Worm (Caenorhabditis elegans): ENCODE results near the gene F37A8.2.

F37A8.2 gene

ce11 chrIII:3979980-3980631 lies 48.8 kb upstream of the F37A8.2 start (continued):
- TF ChIP-seq attf-3 (GFP tag; conservative IDR thresholded peaks at IDR 0.05) (no peak), F22D6.2 (tag; optimal IDR thresholded peaks at IDR 0.05) (no peak), tbp1 (GFP tag; optimal IDR thresholded peaks at IDR 0.05) (peak; percentile 27), efl-1 (GFP tag; optimal IDR thresholded peaks at IDR 0.05) (peak; percentile 5), F10E7.11 (tag; optimal IDR thresholded peaks at IDR 0.05) (no peak), unc-130 (GFP tag; optimal IDR thresholded peaks at IDR 0.05) (no peak), madf-3 (GFP tag; IDR thresholded peaks at IDR 0.05) (no peak), let-526 (GFP tag; IDR thresholded peaks at IDR 0.05) (no peak), lin-54 (GFP tag; optimal IDR thresholded peaks at IDR 0.05) (peak; percentile 37), lsl-1 (GFP tag; optimal IDR thresholded peaks at IDR 0.05) (no peak), mes-4 (tag; optimal IDR thresholded peaks at IDR 0.05) (no peak), aptf-3 (GFP tag; IDR thresholded peaks at IDR 0.05) (no peak), egl-44 (GFP tag; IDR thresholded peaks at IDR 0.05) (no peak), F57C9.4 (tag; optimal IDR thresholded peaks at IDR 0.05) (no peak), rec-8 (tag; optimal IDR thresholded peaks at IDR 0.05) (no peak), hmg-20 (GFP tag; IDR thresholded peaks at IDR 0.05) (no peak), cebp-2 (GFP tag; IDR thresholded peaks at IDR 0.05) (no peak), hrde-1 (tag; optimal IDR thresholded peaks at IDR 0.05; ENCODE audit: borderline replicate concordance) (no peak), ztf-3 (GFP tag; optimal IDR thresholded peaks at IDR 0.05) (no peak), mxl-1 (tag; optimal IDR thresholded peaks at IDR 0.05) (no peak), nfya-2 (GFP tag; IDR thresholded peaks at IDR 0.05) (no peak), hlh-26 (GFP tag; conservative IDR thresholded peaks at IDR 0.05) (no peak), lsy-27 (tag; optimal IDR thresholded peaks at IDR 0.05; ENCODE audit: borderline replicate concordance, insufficient read depth) (no peak), nhr-120 (GFP tag; IDR thresholded peaks at IDR 0.05) (no peak), ztf-25 (GFP tag; IDR thresholded peaks at IDR 0.05) (no peak), gei-17 (GFP tag; optimal IDR thresholded peaks at IDR 0.05) (no peak), sea-2 (GFP tag; IDR thresholded peaks at IDR 0.05) (no peak), mcd-1 (GFP tag; IDR thresholded peaks at IDR 0.05) (no peak; the same call in 1 of the 2 replicates), K11D2.4 (GFP tag; IDR thresholded peaks at IDR 0.05) (peak; percentile 71; the same call in 1 of the 2 replicates), nhr-179 (tag; optimal IDR thresholded peaks at IDR 0.05) (no peak), snpc-3.4 (tag; optimal IDR thresholded peaks at IDR 0.05) (no peak), B0035.1 (tag; optimal IDR thresholded peaks at IDR 0.05) (no peak), hlh-12 (tag; optimal IDR thresholded peaks at IDR 0.05) (no peak), akir-1 (GFP tag; optimal IDR thresholded peaks at IDR 0.05) (no peak), ama-1 (optimal IDR thresholded peaks at IDR 0.05) (no peak), ama-1 (GFP tag; optimal IDR thresholded peaks at IDR 0.05) (no peak), fkh-3 (tag; optimal IDR thresholded peaks at IDR 0.05) (no peak), snpc-1.3 (tag; optimal IDR thresholded peaks at IDR 0.05; ENCODE audit: insufficient read depth) (no peak), sdz-38 (tag; optimal IDR thresholded peaks at IDR 0.05) (no peak), somi-1 (GFP tag; optimal IDR thresholded peaks at IDR 0.05) (peak; percentile 3), let-607 (tag; optimal IDR thresholded peaks at IDR 0.05) (peak in 1 of 2 experiments; percentile 49), ceh-100 (GFP tag; IDR thresholded peaks at IDR 0.05) (no peak), F55B11.4 (tag; optimal IDR thresholded peaks at IDR 0.05; ENCODE audit: borderline replicate concordance, insufficient read depth) (no peak), xnd-1 (tag; optimal IDR thresholded peaks at IDR 0.05) (no peak), attf-6 (GFP tag; IDR thresholded peaks at IDR 0.05) (no peak), pha-4 (tag; optimal IDR thresholded peaks at IDR 0.05) (no peak)

Data from whole organism, young adult.